Worm (Caenorhabditis elegans) whole organism, dauer: ENCODE data around the gene sqst-4.

Experiments used
- unc-62 ChIP-seq: sonication (generic microtip); optimal IDR thresholded peaks from 2 replicates; lab custom pipeline; 2017; ENCODE audit warnings: missing biosample characterization, missing genetic modification reagents, missing genetic modification characterization

Gene sqst-4

ce11 chrV:16488172-16488571, at the start of gene sqst-4:
sqst-4 (plus strand) TSS chrV:16488472.
- no peak for TF ChIP-seq unc-62 (GFP tag; lab: Kevin White, UChicago)

ce11 chrV:16443626-16444025, 44.6 kb upstream of the sqst-4 start, which contains the start of gene srh-141:
srh-141 (plus strand) TSS chrV:16443926.
- no peak for TF ChIP-seq unc-62 (GFP tag; lab: Kevin White, UChicago)

- TF ChIP-seq unc-62 (GFP tag; lab: Kevin White, UChicago), result no peak
These were observed 42.6 kb upstream of the sqst-4 start, which contains the start of gene T08G3.6 for ce11 chrV:16445676-16446075. T08G3.6 (plus strand) TSS chrV:16445976.

DNA sequence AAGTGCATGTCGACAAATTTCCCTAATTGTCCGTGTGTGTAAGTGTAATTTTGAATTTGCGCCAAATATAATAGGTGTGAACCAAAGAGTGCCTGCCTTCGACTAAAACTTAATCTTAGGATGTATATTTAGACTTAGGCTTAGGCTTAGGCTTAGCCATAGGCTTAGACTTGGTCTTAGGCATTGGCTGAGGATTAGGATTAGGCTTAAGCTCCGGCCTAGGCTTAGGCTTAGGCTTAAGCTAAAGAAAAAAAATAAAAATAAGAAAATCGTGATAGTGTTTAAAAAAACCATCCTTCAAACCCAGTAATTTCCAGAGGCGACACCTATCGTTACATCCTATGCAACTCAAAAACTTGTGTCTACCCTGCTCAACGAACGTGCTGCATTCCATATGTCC, 42.1 kb upstream of the sqst-4 start:
- TF ChIP-seq unc-62 (GFP tag; lab: Kevin White, UChicago), result no peak

ce11 chrV:16447735-16448134, 40.5 kb upstream of the sqst-4 start, which contains the start of gene T08G3.13:
T08G3.13 (plus strand) TSS chrV:16448035.
- no peak for TF ChIP-seq unc-62 (GFP tag; lab: Kevin White, UChicago)

- TF ChIP-seq unc-62 (GFP tag; lab: Kevin White, UChicago), result no peak
These were observed 33.2 kb upstream of the sqst-4 start, which contains the start of gene str-14 for ce11 chrV:16455065-16455464. str-14 (minus strand) TSS chrV:16455165.

DNA sequence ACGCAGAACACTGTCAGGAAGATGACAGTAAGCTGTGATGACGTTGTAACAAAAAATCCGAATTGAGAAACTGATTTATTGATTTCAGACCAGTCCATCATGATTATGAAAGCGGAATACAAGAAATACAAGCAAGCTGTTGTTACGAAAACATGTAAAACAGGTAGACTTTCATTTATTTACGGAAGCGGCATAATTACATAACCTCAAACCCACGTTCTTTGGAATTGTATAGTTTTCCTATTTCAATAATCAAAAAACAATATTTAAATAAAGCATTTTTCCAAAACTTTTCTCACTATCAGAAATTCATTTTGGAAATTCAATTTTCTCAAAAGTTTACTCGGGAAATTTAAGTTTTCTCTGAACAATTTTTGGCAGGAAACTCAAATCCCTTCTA, 29.6 kb upstream of the sqst-4 start, which contains the start of gene str-15:
Gene str-15, minus strand, starts transcription at position 101 of the 400 bp plus-strand sequence.
- no peak for TF ChIP-seq unc-62 (GFP tag; lab: Kevin White, UChicago)

ce11 chrV:16459377-16459776, 28.9 kb upstream of the sqst-4 start:
- no peak for TF ChIP-seq unc-62 (GFP tag; lab: Kevin White, UChicago)

DNA sequence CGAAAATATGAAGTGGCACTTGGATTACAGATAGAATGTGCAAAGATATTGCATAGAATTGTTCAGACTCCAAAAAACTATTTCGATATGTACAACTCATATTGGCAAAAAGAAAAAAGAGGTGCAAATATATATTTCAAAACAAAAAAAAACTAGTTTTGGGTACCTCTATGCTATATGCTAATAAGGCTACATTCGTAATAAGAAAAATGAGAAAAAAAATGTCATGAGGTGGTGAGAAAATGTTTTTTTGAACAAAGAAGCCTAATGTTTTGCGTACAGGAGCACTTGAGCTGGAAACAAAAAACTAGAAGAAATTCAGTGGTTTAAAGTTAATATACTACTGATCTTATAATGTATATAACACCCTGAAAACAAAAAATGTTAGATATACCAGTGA, 27.4 kb upstream of the sqst-4 start, which contains the start of gene srh-142:
Gene srh-142, minus strand, starts transcription at position 101 of the 400 bp plus-strand sequence.
- TF ChIP-seq unc-62 (GFP tag; lab: Kevin White, UChicago), result no peak

DNA sequence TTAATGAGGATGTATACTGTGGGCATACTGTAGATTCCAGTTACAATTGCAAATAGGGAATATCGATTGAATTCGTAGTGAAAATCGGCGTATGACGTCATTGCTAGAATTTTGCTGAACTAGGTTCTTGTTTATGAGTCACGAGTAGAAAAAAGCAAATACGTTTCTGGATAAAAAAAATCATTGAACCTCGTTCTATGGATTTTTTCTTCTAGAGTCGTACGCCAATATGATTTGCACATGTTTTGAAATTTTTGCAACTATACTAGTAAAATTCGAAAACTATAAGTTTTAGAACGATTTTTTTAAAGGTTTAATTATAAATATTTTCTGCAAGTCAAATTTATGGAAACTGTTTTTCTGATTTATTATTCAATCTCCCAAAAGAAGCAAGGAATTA, 20.4 kb upstream of the sqst-4 start, which contains the start of gene sru-44:
Gene sru-44, minus strand, starts transcription at position 101 of the 400 bp plus-strand sequence.
- TF ChIP-seq unc-62 (GFP tag; lab: Kevin White, UChicago), result no peak

DNA sequence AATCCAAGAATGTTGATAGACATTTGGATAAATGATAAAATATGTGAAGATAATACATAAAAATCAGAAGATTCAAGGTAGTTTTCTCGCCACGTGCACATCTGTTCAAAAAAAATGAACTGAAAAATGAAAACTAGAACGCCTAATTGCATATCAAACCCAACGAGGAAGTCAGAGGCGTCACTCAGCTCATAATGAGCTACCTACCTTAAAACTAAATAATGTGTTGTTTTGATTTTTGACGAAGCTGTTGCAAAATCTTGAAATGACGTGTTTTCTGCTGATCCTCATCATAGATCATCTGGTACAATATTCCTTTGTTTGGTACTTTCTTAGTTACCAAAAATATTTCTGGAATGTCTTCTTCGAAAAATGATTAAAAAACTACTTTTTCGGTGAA, 17.4 kb upstream of the sqst-4 start, which contains the start of gene srh-138:
Gene srh-138, minus strand, starts transcription at position 101 of the 400 bp plus-strand sequence.
- no peak for TF ChIP-seq unc-62 (GFP tag; lab: Kevin White, UChicago)

- no peak for TF ChIP-seq unc-62 (GFP tag; lab: Kevin White, UChicago)
These were observed 16.2 kb upstream of the sqst-4 start, which contains the start of gene srw-35 for ce11 chrV:16471995-16472563. srw-35 (plus strand) TSS chrV:16472513.

ce11 chrV:16479275-16479674, 9.0 kb upstream of the sqst-4 start, which contains the start of gene T08G3.11:
T08G3.11 (minus strand) TSS chrV:16479375.
- no peak for TF ChIP-seq unc-62 (GFP tag; lab: Kevin White, UChicago)

DNA sequence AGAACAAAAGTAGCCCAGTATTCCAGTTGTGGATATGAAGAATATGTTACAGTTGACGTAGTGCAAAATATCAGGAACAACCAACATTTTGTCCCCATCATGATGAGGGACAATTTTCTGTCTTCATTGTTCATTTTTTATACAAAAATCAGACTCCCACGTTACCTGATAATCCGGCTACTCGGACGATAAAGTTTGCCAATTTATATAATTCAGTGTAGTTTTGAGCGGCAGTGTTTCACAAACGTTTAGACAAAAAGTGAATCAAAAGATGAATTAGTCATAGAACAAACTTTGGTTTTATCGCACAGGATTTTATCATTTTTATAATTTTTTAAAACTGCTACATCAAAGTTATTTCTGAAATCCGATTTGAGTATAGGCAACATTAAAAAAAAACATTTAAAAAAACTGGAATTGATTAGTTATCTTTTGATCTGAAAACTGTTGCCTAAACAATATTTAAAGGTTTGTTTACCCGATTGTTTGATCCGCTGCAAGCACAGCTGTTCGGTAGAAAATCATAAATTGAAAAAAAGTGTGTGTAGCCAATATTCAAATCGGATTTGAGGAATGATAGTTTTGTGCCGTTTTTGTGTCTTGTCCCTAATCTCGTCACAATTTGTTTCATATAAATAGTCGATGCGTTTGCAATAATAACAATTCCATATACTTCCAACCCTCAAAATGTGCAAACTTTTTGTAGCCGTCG, 7.2 kb upstream of the sqst-4 start, which contains the start of the genes F57E7.4 and spig-6:
Gene F57E7.4, minus strand, starts transcription at position 101 of the 712 bp plus-strand sequence.
Gene spig-6, plus strand, starts transcription at position 662 of the 712 bp plus-strand sequence.
- TF ChIP-seq unc-62 (GFP tag; lab: Kevin White, UChicago), result no peak

- TF ChIP-seq unc-62 (GFP tag; lab: Kevin White, UChicago), result no peak
These were observed 5.2 kb upstream of the sqst-4 start, which contains the start of gene F57E7.2 for ce11 chrV:16483044-16483443. F57E7.2 (minus strand) TSS chrV:16483144.

- no peak for TF ChIP-seq unc-62 (GFP tag; lab: Kevin White, UChicago)
These were observed 4.6 kb upstream of the sqst-4 start, which contains the start of gene srh-139 for ce11 chrV:16483681-16484080. srh-139 (plus strand) TSS chrV:16483981.
